ENCODE assay signal across 1 fruit fly cellular context in genomic region chrX:15304211-15304610, dm6.
TF ChIP-seq lines count a peak whose summit lies in the region.

No protein-coding gene starts in this region.

TF ChIP-seq in whole organism, embryonic, 481 proteins besides CTCF, POLR2A, EP300 and RAD21 (continued from another document):
- peak; percentile 22 for TF ChIP-seq CG3281 (GFP tag; optimal IDR thresholded peaks at IDR 0.05; lab: Kevin White, UChicago)
- no peak for TF ChIP-seq Camta (GFP tag; optimal IDR thresholded peaks at IDR 0.05; lab: Kevin White, UChicago)
- no peak for TF ChIP-seq tin (GFP tag; optimal IDR thresholded peaks at IDR 0.05; lab: Kevin White, UChicago)
- no peak for TF ChIP-seq sens-2 (GFP tag; IDR thresholded peaks at IDR 0.05; lab: Robert Waterston, UW)
- peak; percentile 20 for TF ChIP-seq CG15514 (GFP tag; optimal IDR thresholded peaks at IDR 0.05; lab: Kevin White, UChicago)
- peak; percentile 23; the same call in 1 of the 2 replicates for TF ChIP-seq CG9215 (GFP tag; IDR thresholded peaks at IDR 0.05; lab: Robert Waterston, UW)
- no peak for TF ChIP-seq CG10979 (tag; optimal IDR thresholded peaks at IDR 0.05; lab: Kevin White, UChicago)
- TF ChIP-seq HLH54F (GFP tag; optimal IDR thresholded peaks at IDR 0.05; lab: Kevin White, UChicago) = peak; percentile 28
- 0 out of 2 replicates have a peak, but pooled peaks have one; percentile 32 for TF ChIP-seq danr (GFP tag; IDR thresholded peaks at IDR 0.05; lab: Robert Waterston, UW)
- peak; percentile 26 for TF ChIP-seq PHDP (tag; optimal IDR thresholded peaks at IDR 0.05; lab: Kevin White, UChicago)
- peak; percentile 45; the same call in 1 of the 3 replicates for TF ChIP-seq CG11695 (GFP tag; IDR thresholded peaks at IDR 0.05; lab: Robert Waterston, UW)
- peak; percentile 50 for TF ChIP-seq Ptx1 (GFP tag; IDR thresholded peaks at IDR 0.05; lab: Robert Waterston, UW)
- TF ChIP-seq gsb-n (tag; optimal IDR thresholded peaks at IDR 0.05; lab: Kevin White, UChicago) = no peak
- TF ChIP-seq slbo (GFP tag; IDR thresholded peaks at IDR 0.05; lab: Robert Waterston, UW) = peak; percentile 72
- peak; percentile 32 for TF ChIP-seq Ets65A (GFP tag; lab: Kevin White, UChicago)
- TF ChIP-seq Dad (GFP tag; optimal IDR thresholded peaks at IDR 0.05; lab: Kevin White, UChicago) = no peak
- no peak for TF ChIP-seq ham (GFP tag; IDR thresholded peaks at IDR 0.05; lab: Robert Waterston, UW)
- TF ChIP-seq dm (GFP tag; optimal IDR thresholded peaks at IDR 0.05; lab: Kevin White, UChicago) = no peak
- TF ChIP-seq scrt (GFP tag; optimal IDR thresholded peaks at IDR 0.05; lab: Kevin White, UChicago) = peak; percentile 28
- no peak for TF ChIP-seq CG12219 (GFP tag; optimal IDR thresholded peaks at IDR 0.05; lab: Kevin White, UChicago)
- no peak for TF ChIP-seq maf-S (GFP tag; optimal IDR thresholded peaks at IDR 0.05; lab: Kevin White, UChicago)
- no peak for TF ChIP-seq CG16815 (GFP tag; optimal IDR thresholded peaks at IDR 0.05; lab: Kevin White, UChicago)
- TF ChIP-seq CG10565 (GFP tag; optimal IDR thresholded peaks at IDR 0.05; lab: Kevin White, UChicago) = no peak
- 0 out of 2 replicates have a peak, but pooled peaks have one; percentile 7 for TF ChIP-seq CG3847 (GFP tag; IDR thresholded peaks at IDR 0.05; lab: Robert Waterston, UW)
- no peak for TF ChIP-seq CG14667 (GFP tag; IDR thresholded peaks at IDR 0.05; lab: Robert Waterston, UW)
- no peak for TF ChIP-seq Drgx (GFP tag; IDR thresholded peaks at IDR 0.05; lab: Robert Waterston, UW)
- TF ChIP-seq Dp (GFP tag; optimal IDR thresholded peaks at IDR 0.05; lab: Kevin White, UChicago) = no peak
- no peak for TF ChIP-seq HHEX (GFP tag; optimal IDR thresholded peaks at IDR 0.05; lab: Kevin White, UChicago)
- TF ChIP-seq onecut (GFP tag; IDR thresholded peaks at IDR 0.05; lab: Robert Waterston, UW) = no peak
- 0 out of 3 replicates have a peak, but pooled peaks have one; percentile 23 for TF ChIP-seq Aef1 (GFP tag; IDR thresholded peaks at IDR 0.05; lab: Robert Waterston, UW)
- TF ChIP-seq E2f2 (GFP tag; IDR thresholded peaks at IDR 0.05; lab: Robert Waterston, UW) = peak; percentile 33; the same call in 1 of the 2 replicates
- TF ChIP-seq sens (GFP tag; lab: Kevin White, UChicago) = peak; percentile 49
- peak; percentile 66 for TF ChIP-seq Dbx (GFP tag; IDR thresholded peaks at IDR 0.05; lab: Robert Waterston, UW)
- no peak for TF ChIP-seq CG7745 (tag; optimal IDR thresholded peaks at IDR 0.05; lab: Kevin White, UChicago)
- no peak for TF ChIP-seq tio (GFP tag; optimal IDR thresholded peaks at IDR 0.05; lab: Kevin White, UChicago)
- no peak for TF ChIP-seq Rx (GFP tag; IDR thresholded peaks at IDR 0.05; lab: Robert Waterston, UW)
- peak; percentile 27; the same call in 1 of the 3 replicates for TF ChIP-seq tgo (GFP tag; IDR thresholded peaks at IDR 0.05; lab: Robert Waterston, UW)
- TF ChIP-seq kay (GFP tag; optimal IDR thresholded peaks at IDR 0.05; lab: Kevin White, UChicago) = no peak
- peak; percentile 54 for TF ChIP-seq CG9932 (GFP tag; IDR thresholded peaks at IDR 0.05; lab: Robert Waterston, UW)
- peak; percentile 79 for TF ChIP-seq CG18599 (GFP tag; optimal IDR thresholded peaks at IDR 0.05; lab: Kevin White, UChicago)
- TF ChIP-seq CG2678 (tag; optimal IDR thresholded peaks at IDR 0.05; lab: Kevin White, UChicago) = peak; percentile 54
- peak; percentile 47 for TF ChIP-seq Fer1 (GFP tag; optimal IDR thresholded peaks at IDR 0.05; lab: Kevin White, UChicago)
- TF ChIP-seq unpg (GFP tag; optimal IDR thresholded peaks at IDR 0.05; lab: Kevin White, UChicago) = peak; percentile 10
- TF ChIP-seq zfh2 (GFP tag; optimal IDR thresholded peaks at IDR 0.05; lab: Kevin White, UChicago) = no peak
- no peak for TF ChIP-seq inv (GFP tag; IDR thresholded peaks at IDR 0.05; lab: Robert Waterston, UW; ENCODE audit: partially characterized antibody)
- no peak for TF ChIP-seq CG2202 (tag; optimal IDR thresholded peaks at IDR 0.05; lab: Kevin White, UChicago)
- no peak for TF ChIP-seq rib (GFP tag; IDR thresholded peaks at IDR 0.05; lab: Robert Waterston, UW)
- TF ChIP-seq nerfin-2 (GFP tag; IDR thresholded peaks at IDR 0.05; lab: Robert Waterston, UW; ENCODE audit: partially characterized antibody) = no peak
- peak; percentile 41 for TF ChIP-seq lilli (GFP tag; optimal IDR thresholded peaks at IDR 0.05; lab: Kevin White, UChicago)
- TF ChIP-seq CG7556 (GFP tag; optimal IDR thresholded peaks at IDR 0.05; lab: Kevin White, UChicago) = peak; percentile 26
- no peak for TF ChIP-seq amos (GFP tag; IDR thresholded peaks at IDR 0.05; lab: Robert Waterston, UW; ENCODE audit: partially characterized antibody)
- peak; percentile 57 for TF ChIP-seq Hmr (GFP tag; optimal IDR thresholded peaks at IDR 0.05; lab: Kevin White, UChicago)
- no peak for TF ChIP-seq tap (tag; optimal IDR thresholded peaks at IDR 0.05; lab: Kevin White, UChicago)
- no peak for TF ChIP-seq CG4707 (GFP tag; optimal IDR thresholded peaks at IDR 0.05; lab: Kevin White, UChicago)
- no peak for TF ChIP-seq otp (GFP tag; IDR thresholded peaks at IDR 0.05; lab: Robert Waterston, UW)
- no peak for TF ChIP-seq gt (GFP tag; IDR thresholded peaks at IDR 0.05; lab: Robert Waterston, UW)
- no peak for TF ChIP-seq Vsx1 (GFP tag; optimal IDR thresholded peaks at IDR 0.05; lab: Kevin White, UChicago)
- TF ChIP-seq ems (GFP tag; optimal IDR thresholded peaks at IDR 0.05; lab: Kevin White, UChicago) = no peak
- TF ChIP-seq cwo (GFP tag; optimal IDR thresholded peaks at IDR 0.05; lab: Kevin White, UChicago) = peak; percentile 29
- no peak for TF ChIP-seq CG6689 (GFP tag; IDR thresholded peaks at IDR 0.05; lab: Robert Waterston, UW)
- TF ChIP-seq CG13775 (GFP tag; optimal IDR thresholded peaks at IDR 0.05; lab: Kevin White, UChicago) = peak; percentile 20
